Worm (Caenorhabditis elegans) whole organism, L2 larva: ENCODE results near the gene C18A11.1.

Experiments
- C34F6.9 ChIP-seq: fragments of 150-350 bp; optimal IDR thresholded peaks from 2 replicates; lab custom pipeline; 2014; ENCODE audit warnings: missing biosample characterization, missing genetic modification characterization
- F13H6.1 ChIP-seq: sonication (generic microtip); optimal IDR thresholded peaks from 2 replicates; lab custom pipeline; 2016; ENCODE audit warnings: missing genetic modification characterization, missing compliant biosample characterization
- R02D3.7 ChIP-seq: fragments of 150-350 bp; optimal IDR thresholded peaks from 2 replicates; lab custom pipeline; 2014; ENCODE audit warnings: missing biosample characterization, missing genetic modification characterization
- Y55F3AM.14 ChIP-seq: fragments of 200-800 bp; sonication (Bioruptor generic); optimal IDR thresholded peaks from 2 replicates; lab custom pipeline; 2018; ENCODE audit warnings: mild to moderate bottlenecking, missing genetic modification characterization, missing compliant biosample characterization
- alr-1 ChIP-seq: fragments of 150-350 bp; optimal IDR thresholded peaks from 2 replicates; lab custom pipeline; 2014; ENCODE audit warnings: missing biosample characterization, missing genetic modification characterization
- aly-2 ChIP-seq: fragments of 150-350 bp; optimal IDR thresholded peaks from 2 replicates; lab custom pipeline; 2014; ENCODE audit warnings: missing biosample characterization, missing genetic modification characterization
- ama-1 ChIP-seq: fragments of 150-350 bp; optimal IDR thresholded peaks from 2 replicates; lab custom pipeline; 2018; ENCODE audit warnings: inconsistent platforms
- crh-2 ChIP-seq: sonication (generic microtip); optimal IDR thresholded peaks from 2 replicates; lab custom pipeline; 2017; ENCODE audit warnings: missing biosample characterization, missing genetic modification characterization
- dmd-4 ChIP-seq: sonication (generic microtip); optimal IDR thresholded peaks from 2 replicates; lab custom pipeline; 2017; ENCODE audit warnings: missing biosample characterization, missing genetic modification characterization
- egl-27 ChIP-seq: sonication (generic microtip); optimal IDR thresholded peaks from 3 replicates; lab custom pipeline; 2017; ENCODE audit warnings: missing biosample characterization, missing genetic modification reagents, missing genetic modification characterization
- elt-1 ChIP-seq: fragments of 150-350 bp; optimal IDR thresholded peaks from 2 replicates; lab custom pipeline; 2014; ENCODE audit warnings: missing biosample characterization, missing genetic modification characterization
- fos-1 ChIP-seq: fragments of 150-350 bp; optimal IDR thresholded peaks from 2 replicates; lab custom pipeline; 2014; ENCODE audit warnings: missing biosample characterization, missing genetic modification characterization
- gmeb-1 ChIP-seq: fragments of 150-350 bp; optimal IDR thresholded peaks from 2 replicates; lab custom pipeline; 2014; ENCODE audit warnings: missing biosample characterization, missing genetic modification characterization
- lin-11 ChIP-seq: fragments of 150-350 bp; sonication (generic microtip); optimal IDR thresholded peaks from 2 replicates; lab custom pipeline; 2014; ENCODE audit warnings: missing biosample characterization, missing genetic modification characterization, inconsistent platforms, mixed read lengths
- lin-13 ChIP-seq: fragments of 150-350 bp; optimal IDR thresholded peaks from 2 replicates; lab custom pipeline; 2014; ENCODE audit warnings: missing biosample characterization, missing genetic modification reagents, missing genetic modification characterization
- lin-39 ChIP-seq: fragments of 150-350 bp; optimal IDR thresholded peaks from 2 replicates; lab custom pipeline; 2014; ENCODE audit warnings: missing biosample characterization, missing genetic modification reagents, missing genetic modification characterization
- lsy-2 ChIP-seq, 2 experiments: fragments of 150-350 bp in 1 of 2; sonication (generic microtip) in 1 of 2; optimal IDR thresholded peaks; 2 replicates each; lab custom pipeline; 2014 to 2017; ENCODE audit warnings: missing biosample characterization in 2 of 2, missing genetic modification characterization in 2 of 2
- mab-5 ChIP-seq: fragments of 150-350 bp; optimal IDR thresholded peaks from 2 replicates; lab custom pipeline; 2014; ENCODE audit warnings: missing biosample characterization, missing genetic modification characterization
- mbf-1 ChIP-seq: sonication (generic microtip); optimal IDR thresholded peaks from 2 replicates; lab custom pipeline; 2017; ENCODE audit warnings: missing biosample characterization, missing genetic modification characterization
- nhr-10 ChIP-seq: sonication (generic microtip); optimal IDR thresholded peaks from 2 replicates; lab custom pipeline; 2017; ENCODE audit warnings: missing biosample characterization, missing genetic modification characterization
- nhr-11 ChIP-seq: fragments of 150-350 bp; optimal IDR thresholded peaks from 2 replicates; lab custom pipeline; 2014; ENCODE audit warnings: missing biosample characterization, missing genetic modification characterization
- nhr-12 ChIP-seq: fragments of 150-350 bp; optimal IDR thresholded peaks from 2 replicates; lab custom pipeline; 2014; ENCODE audit warnings: missing biosample characterization, missing genetic modification characterization
- nhr-129 ChIP-seq: fragments of 150-350 bp; optimal IDR thresholded peaks from 2 replicates; lab custom pipeline; 2014; ENCODE audit warnings: missing biosample characterization, missing genetic modification characterization
- nhr-21 ChIP-seq: fragments of 150-350 bp; optimal IDR thresholded peaks from 2 replicates; lab custom pipeline; 2014; ENCODE audit warnings: missing biosample characterization, missing genetic modification characterization
- nhr-23 ChIP-seq: fragments of 150-350 bp; optimal IDR thresholded peaks from 2 replicates; lab custom pipeline; 2014; ENCODE audit warnings: missing biosample characterization, missing genetic modification reagents, missing genetic modification characterization
- nhr-237 ChIP-seq: fragments of 150-350 bp; optimal IDR thresholded peaks from 2 replicates; lab custom pipeline; 2014; ENCODE audit warnings: missing biosample characterization, missing genetic modification characterization
- nhr-25 ChIP-seq: fragments of 150-350 bp; sonication (generic microtip); optimal IDR thresholded peaks from 3 replicates; lab custom pipeline; 2014; ENCODE audit warnings: missing biosample characterization, missing genetic modification characterization
- nhr-6 ChIP-seq: fragments of 150-350 bp; optimal IDR thresholded peaks from 2 replicates; lab custom pipeline; 2014; ENCODE audit warnings: missing biosample characterization, missing genetic modification characterization
- nhr-77 ChIP-seq: fragments of 150-350 bp; optimal IDR thresholded peaks from 2 replicates; lab custom pipeline; 2014; ENCODE audit warnings: missing biosample characterization, missing genetic modification characterization
- peb-1 ChIP-seq: fragments of 150-350 bp; optimal IDR thresholded peaks from 2 replicates; lab custom pipeline; 2014; ENCODE audit warnings: missing biosample characterization, missing genetic modification characterization
- sem-4 ChIP-seq: fragments of 150-350 bp; optimal IDR thresholded peaks from 2 replicates; lab custom pipeline; 2014; ENCODE audit warnings: missing biosample characterization, missing genetic modification reagents, missing genetic modification characterization
- skn-1 ChIP-seq: sonication (generic microtip); optimal IDR thresholded peaks from 2 replicates; lab custom pipeline; 2017; ENCODE audit warnings: missing biosample characterization, missing genetic modification characterization
- sma-3 ChIP-seq: sonication (generic microtip); optimal IDR thresholded peaks from 2 replicates; lab custom pipeline; 2016; ENCODE audit warnings: missing genetic modification reagents, missing genetic modification characterization, missing compliant biosample characterization
- sma-9 ChIP-seq, 2 experiments: fragments of 150-350 bp in 1 of 2; sonication (generic microtip) in 1 of 2; optimal IDR thresholded peaks; 2 replicates each; lab custom pipeline; 2014 to 2016; ENCODE audit warnings: missing genetic modification characterization in 2 of 2, mild to moderate bottlenecking in 1 of 2, missing biosample characterization in 1 of 2, missing compliant biosample characterization in 1 of 2, missing genetic modification reagents in 1 of 2, moderate library complexity in 1 of 2
- snpc-4 ChIP-seq: fragments of 150-350 bp; optimal IDR thresholded peaks from 2 replicates; lab custom pipeline; 2014; ENCODE audit warnings: missing biosample characterization, missing genetic modification characterization
- unc-39 ChIP-seq: fragments of 150-350 bp; optimal IDR thresholded peaks from 2 replicates; lab custom pipeline; 2014; ENCODE audit warnings: missing biosample characterization, missing genetic modification characterization
- unc-55 ChIP-seq: fragments of 150-350 bp; sonication (generic microtip); optimal IDR thresholded peaks from 3 replicates; lab custom pipeline; 2014; ENCODE audit warnings: missing biosample characterization, missing genetic modification reagents, missing genetic modification characterization
- unc-62 ChIP-seq: fragments of 150-350 bp; optimal IDR thresholded peaks from 2 replicates; lab custom pipeline; 2014; ENCODE audit warnings: missing biosample characterization, missing genetic modification reagents, missing genetic modification characterization
- zag-1 ChIP-seq: fragments of 150-350 bp; optimal IDR thresholded peaks from 2 replicates; lab custom pipeline; 2014; ENCODE audit warnings: missing biosample characterization, missing genetic modification characterization
- ztf-1 ChIP-seq: fragments of 200-800 bp; sonication (Bioruptor generic); conservative IDR thresholded peaks from 2 replicates; pipeline ENCODE4 v1.3.6; 2022; ENCODE audit warnings: missing genetic modification characterization, missing compliant biosample characterization
- ztf-11 ChIP-seq: sonication (generic microtip); optimal IDR thresholded peaks from 2 replicates; lab custom pipeline; 2017; ENCODE audit warnings: missing biosample characterization, missing genetic modification characterization

The C18A11.1 gene

DNA sequence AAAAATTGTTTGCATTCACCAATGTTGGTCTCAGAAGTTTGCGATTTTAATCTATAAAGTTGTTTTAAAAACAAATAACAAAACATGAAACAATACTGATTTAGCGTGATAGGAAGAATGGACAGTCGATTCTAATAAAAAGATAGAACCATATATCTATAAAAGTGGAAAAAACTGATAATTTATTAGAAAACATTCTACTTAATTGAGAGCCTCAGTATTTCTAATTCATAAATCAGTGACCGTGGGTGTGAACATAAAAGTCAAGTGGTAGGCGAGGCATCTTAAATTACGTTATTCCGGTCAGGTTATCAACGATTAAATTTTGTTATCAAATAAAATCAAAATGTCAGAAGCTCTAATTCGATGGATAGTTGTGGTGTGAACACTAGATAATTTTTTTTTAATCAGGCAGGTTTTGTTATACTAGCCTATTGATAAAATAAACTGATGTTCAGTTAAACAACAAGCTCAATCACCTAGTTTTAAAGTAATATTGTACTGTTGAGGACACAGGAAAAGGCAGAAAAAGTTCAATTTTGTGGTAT is 29.8 kb downstream of the C18A11.1 start, which contains the start of gene catp-5:
TSS of gene catp-5 (minus strand) at position 51 of the 548 bp plus-strand sequence.
- TF ChIP-seq skn-1 (no peak), F13H6.1 (no peak), C34F6.9 (tag; lab: Kevin White, UChicago) (no peak), nhr-237 (tag; lab: Kevin White, UChicago) (no peak), unc-62 (GFP tag; lab: Kevin White, UChicago) (no peak), fos-1 (peak; percentile 40), unc-39 (tag; lab: Kevin White, UChicago) (no peak), snpc-4 (no peak)
- TF ChIP-seq, all 48 proteins: peak for 1

DNA sequence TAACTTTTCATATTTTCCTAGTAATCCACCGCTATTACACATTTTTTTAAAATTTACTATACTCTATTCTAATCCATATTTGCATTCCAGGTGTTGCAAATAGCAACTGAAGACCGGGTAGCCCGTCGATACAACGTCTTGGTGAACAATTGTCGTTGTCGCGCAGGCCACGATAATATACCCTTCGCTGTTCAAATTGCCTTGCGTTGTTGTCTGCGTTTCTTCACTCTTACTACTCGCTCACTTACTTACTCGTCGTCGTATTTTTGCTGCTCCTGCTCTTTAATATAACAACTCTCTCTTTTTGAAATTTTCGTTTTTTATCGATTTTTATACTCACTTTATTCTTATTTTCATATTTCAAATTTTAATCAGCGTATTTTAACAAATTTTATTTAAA is 34.8 kb downstream of the C18A11.1 start, which contains the start of gene K07E3.2:
TSS of gene K07E3.2 (plus strand) at position 400 of the 400 bp plus-strand sequence.
- TF ChIP-seq nhr-21 (peak; percentile 23), lin-11 (tag; lab: Kevin White, UChicago) (peak; percentile 2), nhr-25 (tag; lab: Kevin White, UChicago) (peak; percentile 5), unc-55 (no peak), sem-4 (tag; lab: Kevin White, UChicago) (no peak), egl-27 (tag; lab: Kevin White, UChicago) (no peak), crh-2 (tag; lab: Kevin White, UChicago) (peak; percentile 34)

DNA sequence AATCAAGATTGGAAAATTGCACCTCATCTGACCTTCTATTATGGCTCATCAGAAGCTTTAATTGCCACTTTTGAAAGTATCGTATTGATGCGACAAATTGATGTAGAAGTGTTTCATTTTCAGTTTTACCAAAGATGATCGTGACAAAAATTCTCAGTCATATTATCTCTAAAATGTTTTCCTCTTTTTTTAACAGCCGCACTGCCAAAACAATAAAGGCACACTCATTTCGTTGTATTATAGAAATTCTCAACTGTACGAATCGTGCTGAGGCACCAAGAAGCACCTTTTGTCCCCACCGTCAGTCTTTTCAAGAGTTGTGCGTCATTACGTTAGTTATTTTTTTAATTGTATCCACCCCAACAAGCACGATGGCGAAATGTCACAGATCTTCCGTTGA is 38.8 kb downstream of the C18A11.1 start, which contains the start of gene K07E3.9:
TSS of gene K07E3.9 (plus strand) at position 301 of the 400 bp plus-strand sequence.
- no peak for TF ChIP-seq nhr-10
- no peak for TF ChIP-seq aly-2
- no peak for TF ChIP-seq elt-1 (tag; lab: Kevin White, UChicago)
- TF ChIP-seq C34F6.9 (tag; lab: Kevin White, UChicago): no peak
- TF ChIP-seq sma-3 (GFP tag; lab: Kevin White, UChicago): no peak
- no peak for TF ChIP-seq fos-1
- no peak for TF ChIP-seq nhr-77 (tag; lab: Kevin White, UChicago)
- no peak for TF ChIP-seq unc-55
- no peak for TF ChIP-seq F13H6.1
- no peak for TF ChIP-seq dmd-4
- no peak for TF ChIP-seq unc-62 (GFP tag; lab: Kevin White, UChicago)
- no peak for TF ChIP-seq Y55F3AM.14 (GFP tag; lab: Kevin White, UChicago)
- TF ChIP-seq crh-2 (tag; lab: Kevin White, UChicago): no peak
- no peak for TF ChIP-seq nhr-237 (tag; lab: Kevin White, UChicago)
- no peak for TF ChIP-seq ztf-1 (GFP tag; lab: Robert Waterston, UW)
- no peak for TF ChIP-seq lin-13 (GFP tag; lab: Kevin White, UChicago)
- no peak for TF ChIP-seq ztf-11
- TF ChIP-seq alr-1 (tag; lab: Kevin White, UChicago): no peak
- no peak for TF ChIP-seq lsy-2 (tag; optimal IDR thresholded peaks at IDR 0.05; lab: Kevin White, UChicago)
- no peak for TF ChIP-seq nhr-23

DNA sequence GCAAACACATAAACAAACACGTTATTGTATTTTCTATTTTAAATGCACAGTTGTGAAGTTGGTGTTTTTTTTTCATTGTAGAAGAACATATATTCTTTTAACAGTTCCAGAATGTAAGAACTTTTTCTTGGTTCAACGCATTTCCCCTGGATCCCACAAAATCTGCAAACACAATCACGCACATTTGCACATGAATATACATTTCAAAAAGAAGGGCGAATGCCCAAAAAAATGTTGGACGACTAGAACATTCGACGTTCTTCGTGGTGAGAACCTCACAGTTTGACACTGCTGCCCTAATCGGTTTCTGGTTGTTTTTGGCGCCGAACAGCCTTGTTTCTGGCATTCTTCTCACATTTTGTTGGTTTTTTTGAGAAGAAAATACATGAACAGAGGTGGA is 40.4 kb downstream of the C18A11.1 start:
- TF ChIP-seq ztf-1 (GFP tag; lab: Robert Waterston, UW) (no peak), zag-1 (tag; lab: Kevin White, UChicago) (no peak), R02D3.7 (tag; lab: Kevin White, UChicago) (no peak), crh-2 (tag; lab: Kevin White, UChicago) (peak; percentile 35), gmeb-1 (tag; lab: Kevin White, UChicago) (peak; percentile 33), unc-55 (peak; percentile 69), sma-9 (GFP tag; optimal IDR thresholded peaks at IDR 0.05; lab: Kevin White, UChicago) (peak; percentile 7), sma-9 (tag; optimal IDR thresholded peaks at IDR 0.05; lab: Kevin White, UChicago) (no peak), lin-39 (tag; lab: Kevin White, UChicago) (no peak), C34F6.9 (tag; lab: Kevin White, UChicago) (peak; percentile 74), unc-62 (GFP tag; lab: Kevin White, UChicago) (no peak), lin-11 (tag; lab: Kevin White, UChicago) (no peak), nhr-129 (tag; lab: Kevin White, UChicago) (peak; percentile 51)

DNA sequence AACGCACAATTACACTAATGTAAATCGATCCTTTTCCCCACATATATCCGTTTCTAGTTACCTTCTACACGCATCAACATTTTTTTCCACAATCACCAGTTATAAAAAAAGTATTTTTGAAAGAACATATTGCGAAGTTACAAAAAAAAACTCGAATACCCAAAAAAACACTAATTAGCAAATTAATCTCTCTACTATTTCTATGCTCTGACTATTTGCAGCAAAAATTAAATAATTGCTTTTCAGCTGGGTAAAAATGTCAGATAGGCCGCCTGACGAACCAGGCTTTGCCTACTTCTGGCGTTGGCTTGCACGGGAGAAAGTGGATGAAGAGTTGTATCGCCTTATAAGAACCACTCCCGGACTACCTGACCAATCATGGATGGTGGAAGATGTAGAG is 41.1 kb downstream of the C18A11.1 start, which contains the start of gene K07E3.1:
TSS of gene K07E3.1 (plus strand) at position 247 of the 400 bp plus-strand sequence.
- no peak for TF ChIP-seq ztf-1 (GFP tag; lab: Robert Waterston, UW)
- TF ChIP-seq nhr-21: no peak
- no peak for TF ChIP-seq unc-55
- TF ChIP-seq zag-1 (tag; lab: Kevin White, UChicago): no peak
- no peak for TF ChIP-seq elt-1 (tag; lab: Kevin White, UChicago)
- no peak for TF ChIP-seq nhr-6
- TF ChIP-seq nhr-11 (tag; lab: Kevin White, UChicago): no peak
- TF ChIP-seq mbf-1 (tag; lab: Kevin White, UChicago): no peak
- no peak for TF ChIP-seq ztf-11
- TF ChIP-seq nhr-237 (tag; lab: Kevin White, UChicago): no peak
- no peak for TF ChIP-seq nhr-129 (tag; lab: Kevin White, UChicago)
- TF ChIP-seq lsy-2 (tag; optimal IDR thresholded peaks at IDR 0.05; lab: Kevin White, UChicago): no peak
- no peak for TF ChIP-seq mab-5 (tag; lab: Kevin White, UChicago)
- no peak for TF ChIP-seq peb-1 (tag; lab: Kevin White, UChicago)
- TF ChIP-seq snpc-4: no peak
- no peak for TF ChIP-seq unc-39 (tag; lab: Kevin White, UChicago)
- TF ChIP-seq nhr-12: no peak
- TF ChIP-seq nhr-25 (tag; lab: Kevin White, UChicago): no peak
- TF ChIP-seq ama-1 (lab: Kevin White, UChicago): no peak
